Fruit fly (Drosophila melanogaster): ENCODE measurements around the gene noc.

DNA sequence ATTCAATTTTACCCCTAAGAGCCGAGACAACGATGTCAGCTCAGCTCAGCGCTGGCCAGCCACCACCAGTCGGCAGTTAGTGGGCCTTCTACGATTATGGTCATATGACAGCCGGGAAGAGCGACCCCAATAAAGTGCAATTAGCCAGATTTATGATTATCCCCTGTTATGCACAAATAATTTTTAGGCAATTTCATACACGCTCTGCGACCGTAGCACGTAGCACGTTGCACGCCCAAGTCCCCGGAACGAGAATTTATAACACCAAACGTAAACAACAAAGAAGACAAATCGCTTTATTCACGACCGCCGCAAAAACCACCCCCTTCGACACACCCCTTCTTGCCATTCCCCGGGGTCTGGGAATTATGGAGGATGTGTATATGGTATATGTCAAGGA is 36.4 kb upstream of the noc start:
- TF ChIP-seq Antp (GFP tag; optimal IDR thresholded peaks at IDR 0.05) = no peak
- no peak for TF ChIP-seq CG8359 (GFP tag; optimal IDR thresholded peaks at IDR 0.05; ENCODE audit: borderline replicate concordance)
- no peak for TF ChIP-seq klu (GFP tag; IDR thresholded peaks at IDR 0.05)
- no peak for TF ChIP-seq HLHmδ (GFP tag; optimal IDR thresholded peaks at IDR 0.05)
- TF ChIP-seq Sox100B (GFP tag; optimal IDR thresholded peaks at IDR 0.05) = no peak
- TF ChIP-seq en (GFP tag; optimal IDR thresholded peaks at IDR 0.05) = no peak
- no peak for TF ChIP-seq CG6791 (GFP tag; IDR thresholded peaks at IDR 0.05; ENCODE audit: partially characterized antibody)
- no peak for TF ChIP-seq crc (GFP tag; optimal IDR thresholded peaks at IDR 0.05)

Measured in whole organism, embryonic.